Worm (Caenorhabditis elegans) whole organism, L4/young adult: Measurements from ENCODE around the gene Y54H5A.2.

Experiments used
- W03F9.2 ChIP-seq: fragments of 150-350 bp; optimal IDR thresholded peaks from 2 replicates; lab custom pipeline; 2014; ENCODE audit warnings: missing biosample characterization, missing genetic modification characterization
- dao-5 ChIP-seq: sonication (generic microtip); optimal IDR thresholded peaks from 2 replicates; lab custom pipeline; 2016; ENCODE audit warnings: missing genotype, missing genetic modification characterization, moderate library complexity, missing compliant biosample characterization
- him-1 ChIP-seq: sonication (generic microtip); optimal IDR thresholded peaks from 2 replicates; lab custom pipeline; 2016; ENCODE audit warnings: missing genotype, missing genetic modification reagents, missing genetic modification characterization, missing compliant biosample characterization

- TF ChIP-seq dao-5: no peak
- TF ChIP-seq him-1 (tag; lab: Kevin White, UChicago): no peak
- TF ChIP-seq W03F9.2: no peak
Observed at ce11 chrIII:5137685-5138084, 11.7 kb downstream of the Y54H5A.2 start.
